Worm (Caenorhabditis elegans): ENCODE results near the gene R07B7.12.

ce11 chrV:12071483-12071882, 17.4 kb upstream of the R07B7.12 start:
- TF ChIP-seq nhr-77 (tag; optimal IDR thresholded peaks at IDR 0.05), result no peak
- TF ChIP-seq nhr-11 (tag; optimal IDR thresholded peaks at IDR 0.05), result no peak
- TF ChIP-seq fos-1 (tag; optimal IDR thresholded peaks at IDR 0.05), result peak; percentile 33
- peak; percentile 27 to 34 for TF ChIP-seq mdl-1 (tag; optimal IDR thresholded peaks at IDR 0.05)
- no peak for TF ChIP-seq dmd-4 (tag; optimal IDR thresholded peaks at IDR 0.05)
- TF ChIP-seq elt-3 (tag; optimal IDR thresholded peaks at IDR 0.05), result no peak
- TF ChIP-seq alr-1 (tag; optimal IDR thresholded peaks at IDR 0.05), result no peak
- TF ChIP-seq nhr-25 (tag; optimal IDR thresholded peaks at IDR 0.05), result peak; percentile 44
- no peak for TF ChIP-seq ceh-82 (tag; optimal IDR thresholded peaks at IDR 0.05)
